Worm (Caenorhabditis elegans) whole organism, mixed stage, embryonic: ENCODE results near the gene mdmh-35.

Experiments
- M03D4.4 ChIP-seq: sonication (generic microtip); optimal IDR thresholded peaks from 2 replicates; lab custom pipeline; 2017; ENCODE audit warnings: mild to moderate bottlenecking, missing genetic modification characterization, missing compliant biosample characterization
- bed-3 ChIP-seq: fragments of 200-800 bp; sonication (Bioruptor generic); optimal IDR thresholded peaks from 3 replicates; lab custom pipeline; 2018; ENCODE audit warnings: mild to moderate bottlenecking, missing genetic modification characterization, moderate library complexity, missing compliant biosample characterization
- blmp-1 ChIP-seq: fragments of 150-350 bp; optimal IDR thresholded peaks from 2 replicates; lab custom pipeline; 2014; ENCODE audit warnings: missing biosample characterization, missing genetic modification characterization
- ceh-83 ChIP-seq: fragments of 200-800 bp; sonication (Bioruptor generic); optimal IDR thresholded peaks from 2 replicates; lab custom pipeline; 2018; ENCODE audit warnings: mild to moderate bottlenecking, missing genetic modification characterization, missing compliant biosample characterization
- cnd-1 ChIP-seq: fragments of 200-800 bp; sonication (Bioruptor generic); optimal IDR thresholded peaks from 2 replicates; lab custom pipeline; 2018; ENCODE audit warnings: mild to moderate bottlenecking, missing genetic modification characterization, missing compliant biosample characterization
- drap-1 ChIP-seq: fragments of 200-800 bp; sonication (Bioruptor generic); optimal IDR thresholded peaks from 3 replicates; lab custom pipeline; 2018; ENCODE audit warnings: mild to moderate bottlenecking, missing genetic modification characterization, missing compliant biosample characterization
- elt-1 ChIP-seq: sonication (generic microtip); optimal IDR thresholded peaks from 2 replicates; lab custom pipeline; 2017; ENCODE audit warnings: missing genetic modification characterization, mild to moderate bottlenecking, missing compliant biosample characterization, antibody characterized with exemption, moderate library complexity, borderline replicate concordance; ENCODE audit not compliant: insufficient read depth
- elt-3 ChIP-seq: fragments of 150-350 bp; optimal IDR thresholded peaks from 2 replicates; lab custom pipeline; 2014; ENCODE audit warnings: missing biosample characterization, missing genetic modification characterization
- ham-2 ChIP-seq: fragments of 200-800 bp; sonication (Bioruptor generic); optimal IDR thresholded peaks from 2 replicates; lab custom pipeline; 2018; ENCODE audit warnings: mild to moderate bottlenecking, missing genetic modification characterization, missing compliant biosample characterization
- hlh-1 ChIP-seq: fragments of 150-350 bp; optimal IDR thresholded peaks from 2 replicates; lab custom pipeline; 2014; ENCODE audit warnings: missing biosample characterization, missing genetic modification reagents, missing genetic modification characterization
- lin-13 ChIP-seq: fragments of 150-350 bp; optimal IDR thresholded peaks from 2 replicates; lab custom pipeline; 2014; ENCODE audit warnings: missing biosample characterization, missing genetic modification characterization
- lin-32 ChIP-seq: fragments of 200-800 bp; sonication (Bioruptor generic); optimal IDR thresholded peaks from 2 replicates; lab custom pipeline; 2018; ENCODE audit warnings: mild to moderate bottlenecking, missing genetic modification characterization, missing compliant biosample characterization
- lsy-2 ChIP-seq: fragments of 150-350 bp; optimal IDR thresholded peaks from 2 replicates; lab custom pipeline; 2014; ENCODE audit warnings: missing biosample characterization, missing genetic modification characterization
- mab-5 ChIP-seq: fragments of 150-350 bp; optimal IDR thresholded peaks from 2 replicates; lab custom pipeline; 2014; ENCODE audit warnings: missing biosample characterization, missing genetic modification characterization
- mep-1 ChIP-seq: fragments of 150-350 bp; optimal IDR thresholded peaks from 2 replicates; lab custom pipeline; 2017; ENCODE audit warnings: missing biosample characterization, missing genetic modification reagents, missing genetic modification characterization, inconsistent platforms
- nhr-12 ChIP-seq: fragments of 150-350 bp; optimal IDR thresholded peaks from 2 replicates; lab custom pipeline; 2014; ENCODE audit warnings: missing biosample characterization, missing genetic modification characterization
- nhr-2 ChIP-seq: fragments of 150-350 bp; optimal IDR thresholded peaks from 2 replicates; lab custom pipeline; 2014; ENCODE audit warnings: missing biosample characterization, missing genetic modification characterization
- nhr-237 ChIP-seq: fragments of 150-350 bp; optimal IDR thresholded peaks from 2 replicates; lab custom pipeline; 2014; ENCODE audit warnings: missing biosample characterization, missing genetic modification characterization
- nhr-28 ChIP-seq: fragments of 150-350 bp; optimal IDR thresholded peaks from 2 replicates; lab custom pipeline; 2014; ENCODE audit warnings: missing biosample characterization, missing genetic modification characterization
- nhr-76 ChIP-seq: sonication (generic microtip); optimal IDR thresholded peaks from 2 replicates; lab custom pipeline; 2017; ENCODE audit warnings: missing biosample characterization, missing genetic modification characterization
- pha-4 ChIP-seq: fragments of 150-350 bp; optimal IDR thresholded peaks from 2 replicates; lab custom pipeline; 2018; ENCODE audit warnings: missing biosample characterization, missing genetic modification reagents, missing genetic modification characterization
- sem-2 ChIP-seq: fragments of 200-800 bp; sonication (Bioruptor generic); optimal IDR thresholded peaks from 2 replicates; lab custom pipeline; 2018; ENCODE audit warnings: mild to moderate bottlenecking, missing genetic modification characterization, missing compliant biosample characterization
- snpc-4 ChIP-seq: fragments of 150-350 bp; optimal IDR thresholded peaks from 2 replicates; lab custom pipeline; 2014; ENCODE audit warnings: missing biosample characterization, missing genetic modification characterization
- sptf-1 ChIP-seq: sonication (generic microtip); optimal IDR thresholded peaks from 2 replicates; lab custom pipeline; 2017; ENCODE audit warnings: mild to moderate bottlenecking, missing genetic modification characterization, moderate library complexity, missing compliant biosample characterization
- tbx-8 ChIP-seq: fragments of 200-800 bp; sonication (Bioruptor generic); optimal IDR thresholded peaks from 2 replicates; lab custom pipeline; 2018; ENCODE audit warnings: mild to moderate bottlenecking, missing genetic modification characterization, moderate library complexity, missing compliant biosample characterization
- unc-120 ChIP-seq: sonication (generic microtip); optimal IDR thresholded peaks from 2 replicates; lab custom pipeline; 2017; ENCODE audit warnings: missing genetic modification characterization, missing compliant biosample characterization; ENCODE audit not compliant: poor library complexity, severe bottlenecking
- unc-39 ChIP-seq: fragments of 150-350 bp; optimal IDR thresholded peaks from 2 replicates; lab custom pipeline; 2014; ENCODE audit warnings: missing biosample characterization, missing genetic modification characterization
- unc-62 ChIP-seq: fragments of 150-350 bp; optimal IDR thresholded peaks from 2 replicates; lab custom pipeline; 2014; ENCODE audit warnings: missing biosample characterization, missing genetic modification reagents, missing genetic modification characterization
- zip-8 ChIP-seq: fragments of 150-350 bp; optimal IDR thresholded peaks from 2 replicates; lab custom pipeline; 2014; ENCODE audit warnings: missing biosample characterization, missing genetic modification characterization
- ztf-11 ChIP-seq: fragments of 150-350 bp; optimal IDR thresholded peaks from 2 replicates; lab custom pipeline; 2014; ENCODE audit warnings: missing biosample characterization, missing genetic modification characterization

mdmh-35 gene

DNA sequence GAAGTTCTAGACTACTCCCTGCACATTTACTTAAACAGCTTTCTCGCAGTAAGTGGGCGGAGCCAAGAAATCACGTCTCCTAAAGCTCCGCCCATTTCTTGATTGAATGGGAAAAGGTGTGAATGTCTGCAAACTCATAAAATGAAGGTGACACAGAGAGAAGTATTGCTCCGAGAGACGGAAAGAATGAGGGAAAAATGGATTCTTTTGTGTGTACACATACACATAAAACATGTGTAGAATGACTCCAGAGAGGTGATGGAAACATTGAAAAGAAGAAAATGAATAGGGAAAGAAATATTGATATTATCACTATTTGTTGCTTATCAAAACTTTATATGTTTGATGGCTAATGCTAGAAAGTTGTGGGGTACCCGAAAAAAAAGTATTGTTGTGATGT lies 4.0 kb downstream of the mdmh-35 start:
- TF ChIP-seq nhr-76 (tag; lab: Kevin White, UChicago): no peak

ce11 chrII:7850575-7850974 lies 4.9 kb downstream of the mdmh-35 start:
- TF ChIP-seq unc-62 (GFP tag; lab: Kevin White, UChicago) (peak; percentile 7), unc-39 (tag; lab: Kevin White, UChicago) (no peak)
- TF ChIP-seq, all 35 proteins: peak for 1

ce11 chrII:7849697-7850096 lies 5.8 kb downstream of the mdmh-35 start, which contains the start of gene acr-7:
Gene acr-7, minus strand, starts transcription at chrII:7849797.
- TF ChIP-seq nhr-2 (no peak), nhr-28 (tag; lab: Kevin White, UChicago) (no peak), lsy-2 (tag; lab: Kevin White, UChicago) (no peak), ham-2 (GFP tag; lab: Kevin White, UChicago) (no peak), tbx-8 (GFP tag; lab: Kevin White, UChicago) (no peak), bed-3 (GFP tag; lab: Kevin White, UChicago) (no peak), ztf-11 (tag; lab: Kevin White, UChicago) (no peak), nhr-12 (tag; lab: Kevin White, UChicago) (no peak), pha-4 (tag; lab: Kevin White, UChicago) (no peak), sptf-1 (tag; lab: Kevin White, UChicago) (no peak), hlh-1 (tag; lab: Kevin White, UChicago) (no peak), nhr-76 (tag; lab: Kevin White, UChicago) (no peak), cnd-1 (tag; lab: Kevin White, UChicago) (no peak)

- TF ChIP-seq unc-39 (tag; lab: Kevin White, UChicago) (no peak), elt-1 (tag; lab: Kevin White, UChicago) (no peak), unc-120 (tag; lab: Kevin White, UChicago) (no peak), cnd-1 (tag; lab: Kevin White, UChicago) (no peak), lsy-2 (tag; lab: Kevin White, UChicago) (no peak), ztf-11 (tag; lab: Kevin White, UChicago) (no peak), blmp-1 (no peak), bed-3 (GFP tag; lab: Kevin White, UChicago) (no peak), elt-3 (no peak), ceh-83 (GFP tag; lab: Kevin White, UChicago) (no peak), pha-4 (tag; lab: Kevin White, UChicago) (no peak), nhr-12 (tag; lab: Kevin White, UChicago) (no peak), sptf-1 (tag; lab: Kevin White, UChicago) (no peak), tbx-8 (GFP tag; lab: Kevin White, UChicago) (no peak), nhr-237 (no peak)
These were observed 9.8 kb downstream of the mdmh-35 start, which contains the start of gene T09A5.4 for ce11 chrII:7845571-7846236. Gene T09A5.4, plus strand, starts transcription at chrII:7846186.

- no peak for TF ChIP-seq lin-32
- TF ChIP-seq mab-5: no peak
- no peak for TF ChIP-seq sem-2 (GFP tag; lab: Kevin White, UChicago)
- TF ChIP-seq elt-3: no peak
- no peak for TF ChIP-seq mep-1
- TF ChIP-seq snpc-4 (tag; lab: Kevin White, UChicago): no peak
- no peak for TF ChIP-seq drap-1
- TF ChIP-seq elt-1 (tag; lab: Kevin White, UChicago): no peak
- no peak for TF ChIP-seq ham-2 (GFP tag; lab: Kevin White, UChicago)
- TF ChIP-seq hlh-1 (tag; lab: Kevin White, UChicago): no peak
- TF ChIP-seq nhr-12 (tag; lab: Kevin White, UChicago): no peak
- no peak for TF ChIP-seq zip-8 (tag; lab: Kevin White, UChicago)
- no peak for TF ChIP-seq nhr-237
- no peak for TF ChIP-seq ceh-83 (GFP tag; lab: Kevin White, UChicago)
- no peak for TF ChIP-seq lin-13 (tag; lab: Kevin White, UChicago)
- no peak for TF ChIP-seq M03D4.4 (tag; lab: Kevin White, UChicago)
- TF ChIP-seq nhr-28 (tag; lab: Kevin White, UChicago): no peak
- no peak for TF ChIP-seq unc-39 (tag; lab: Kevin White, UChicago)
These were observed 13.5 kb downstream of the mdmh-35 start, which contains the start of gene klp-3 for ce11 chrII:7842053-7842452. Gene klp-3, plus strand, starts transcription at chrII:7842353.
